Worm (Caenorhabditis elegans) whole organism, early embryonic: ENCODE measurements around the gene sds-22.

ENCODE experiments used
- B0310.2 ChIP-seq: sonication (generic microtip); optimal IDR thresholded peaks from 2 replicates; lab custom pipeline; 2016; ENCODE audit warnings: mild to moderate bottlenecking, missing genetic modification characterization, missing compliant biosample characterization
- F13C5.2 ChIP-seq: sonication (generic microtip); optimal IDR thresholded peaks from 2 replicates; lab custom pipeline; 2017; ENCODE audit warnings: mild to moderate bottlenecking, missing genetic modification characterization, inconsistent platforms, missing compliant biosample characterization
- aly-1 ChIP-seq: sonication (generic microtip); optimal IDR thresholded peaks from 2 replicates; lab custom pipeline; 2016; ENCODE audit warnings: missing genetic modification characterization, missing compliant biosample characterization
- ama-1 ChIP-seq: fragments of 150-350 bp; optimal IDR thresholded peaks from 2 replicates; lab custom pipeline; 2014
- ceh-13 ChIP-seq: fragments of 200-800 bp; sonication (Bioruptor generic); optimal IDR thresholded peaks from 2 replicates; lab custom pipeline; 2018; ENCODE audit warnings: mild to moderate bottlenecking, missing genetic modification characterization, missing compliant biosample characterization
- ceh-36 ChIP-seq: sonication (generic microtip); optimal IDR thresholded peaks from 2 replicates; lab custom pipeline; 2016; ENCODE audit warnings: missing genetic modification characterization, inconsistent platforms, missing compliant biosample characterization
- ets-7 ChIP-seq: sonication (generic microtip); optimal IDR thresholded peaks from 2 replicates; lab custom pipeline; 2016; ENCODE audit warnings: missing genotype, missing genetic modification characterization, missing compliant biosample characterization
- flt-1 ChIP-seq: fragments of 200-800 bp; sonication (Bioruptor generic); IDR thresholded peaks from 2 replicates; pipeline ENCODE4 v1.3.6; 2022; ENCODE audit warnings: missing genetic modification characterization, missing compliant biosample characterization
- hmbx-1 ChIP-seq: sonication (generic microtip); optimal IDR thresholded peaks from 2 replicates; lab custom pipeline; 2016; ENCODE audit warnings: mild to moderate bottlenecking, missing genetic modification characterization, missing compliant biosample characterization
- hmg-4 ChIP-seq: fragments of 200-800 bp; sonication (Bioruptor generic); optimal IDR thresholded peaks from 2 replicates; lab custom pipeline; 2018; ENCODE audit warnings: mild to moderate bottlenecking, missing genetic modification characterization, missing compliant biosample characterization
- hnd-1 ChIP-seq: sonication (generic microtip); optimal IDR thresholded peaks from 2 replicates; lab custom pipeline; 2016; ENCODE audit warnings: missing genetic modification characterization, missing compliant biosample characterization
- pes-1 ChIP-seq: fragments of 200-800 bp; sonication (Bioruptor generic); IDR thresholded peaks from 2 replicates; pipeline ENCODE4 v1.3.6; 2022; ENCODE audit warnings: missing genetic modification reagents, missing genetic modification characterization, missing compliant biosample characterization
- scrt-1 ChIP-seq: fragments of 200-800 bp; sonication (Bioruptor generic); IDR thresholded peaks from 2 replicates; pipeline ENCODE4 v1.3.6; 2022; ENCODE audit warnings: missing genetic modification characterization, missing compliant biosample characterization
- sea-1 ChIP-seq: fragments of 200-800 bp; sonication (Bioruptor generic); conservative IDR thresholded peaks from 2 replicates; pipeline ENCODE4 v1.3.6; 2022; ENCODE audit warnings: missing genetic modification characterization, missing compliant biosample characterization
- tbx-11 ChIP-seq: fragments of 200-800 bp; sonication (Bioruptor generic); IDR thresholded peaks from 2 replicates; pipeline ENCODE4 v1.3.6; 2022; ENCODE audit warnings: missing genetic modification characterization, missing compliant biosample characterization
- tbx-37 ChIP-seq: fragments of 200-800 bp; sonication (Bioruptor generic); conservative IDR thresholded peaks from 2 replicates; pipeline ENCODE4 v1.3.6; 2022; ENCODE audit warnings: missing genetic modification reagents, missing genetic modification characterization, missing compliant biosample characterization
- tra-4 ChIP-seq: sonication (generic microtip); optimal IDR thresholded peaks from 2 replicates; lab custom pipeline; 2017; ENCODE audit warnings: missing genetic modification characterization, missing compliant biosample characterization

Gene sds-22

DNA sequence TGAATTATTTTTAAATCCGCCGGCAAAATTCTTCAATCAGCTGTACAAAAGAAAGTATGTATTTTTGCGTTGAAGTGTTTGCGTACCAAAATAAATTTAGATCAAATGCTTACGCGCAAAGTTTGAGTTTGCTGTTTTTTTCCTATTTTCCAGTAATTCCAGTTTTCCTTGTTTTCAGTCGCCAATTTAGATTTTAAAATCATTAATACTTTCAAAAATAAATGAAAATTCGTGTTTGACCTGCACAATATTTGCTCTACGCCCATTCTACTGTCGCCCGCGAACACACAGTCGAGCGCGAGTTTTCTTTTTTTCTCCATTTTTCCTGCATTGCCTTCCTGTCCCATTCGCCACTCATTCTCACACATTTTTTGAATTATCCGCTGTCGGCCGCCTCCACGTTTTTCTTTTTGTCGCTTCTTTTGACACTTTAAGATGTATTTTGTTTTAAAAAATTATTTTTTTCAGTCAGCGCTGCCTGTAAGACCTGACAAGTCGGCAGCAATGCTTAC lies 34.6 kb downstream of the sds-22 start, which contains the start of gene ptc-1:
TSS of gene ptc-1 (plus strand) at position 462 of the 512 bp plus-strand sequence.
- TF ChIP-seq hmbx-1 (tag; lab: Kevin White, UChicago) (no peak), flt-1 (GFP tag; lab: Robert Waterston, UW) (no peak), sea-1 (GFP tag; lab: Robert Waterston, UW) (no peak), aly-1 (tag; lab: Kevin White, UChicago) (no peak), pes-1 (GFP tag; lab: Robert Waterston, UW) (no peak), ceh-36 (no peak)

- TF ChIP-seq ama-1 (no peak), aly-1 (tag; lab: Kevin White, UChicago) (no peak), scrt-1 (GFP tag; lab: Robert Waterston, UW) (no peak), ceh-13 (GFP tag; lab: Kevin White, UChicago) (no peak), tbx-37 (GFP tag; lab: Robert Waterston, UW) (no peak), pes-1 (GFP tag; lab: Robert Waterston, UW) (no peak), ceh-36 (no peak), hnd-1 (tag; lab: Kevin White, UChicago) (no peak), tra-4 (tag; lab: Kevin White, UChicago) (no peak), hmg-4 (GFP tag; lab: Kevin White, UChicago) (no peak), F13C5.2 (tag; lab: Kevin White, UChicago) (no peak), hmbx-1 (tag; lab: Kevin White, UChicago) (no peak)
Measured at ce11 chrII:7893648-7894047, 35.4 kb downstream of the sds-22 start.

- TF ChIP-seq flt-1 (GFP tag; lab: Robert Waterston, UW) = no peak
Measured at ce11 chrII:7895190-7895589, 37.0 kb downstream of the sds-22 start.

- TF ChIP-seq tbx-37 (GFP tag; lab: Robert Waterston, UW) (no peak), ets-7 (tag; lab: Kevin White, UChicago) (no peak), tra-4 (tag; lab: Kevin White, UChicago) (no peak), tbx-11 (GFP tag; lab: Robert Waterston, UW) (no peak), scrt-1 (GFP tag; lab: Robert Waterston, UW) (no peak)
Measured at ce11 chrII:7900190-7900672, 42.0 kb downstream of the sds-22 start, which contains the start of gene rev-1. rev-1 (plus strand) TSS chrII:7900622.

ce11 chrII:7900762-7901161 lies 42.6 kb downstream of the sds-22 start:
- TF ChIP-seq ama-1 (no peak), hmg-4 (GFP tag; lab: Kevin White, UChicago) (no peak), hmbx-1 (tag; lab: Kevin White, UChicago) (no peak), tra-4 (tag; lab: Kevin White, UChicago) (no peak), aly-1 (tag; lab: Kevin White, UChicago) (no peak), ceh-36 (no peak), sea-1 (GFP tag; lab: Robert Waterston, UW) (no peak), pes-1 (GFP tag; lab: Robert Waterston, UW) (no peak), hnd-1 (tag; lab: Kevin White, UChicago) (no peak), ets-7 (tag; lab: Kevin White, UChicago) (no peak), tbx-11 (GFP tag; lab: Robert Waterston, UW) (no peak), B0310.2 (tag; lab: Kevin White, UChicago) (no peak), flt-1 (GFP tag; lab: Robert Waterston, UW) (no peak)

DNA sequence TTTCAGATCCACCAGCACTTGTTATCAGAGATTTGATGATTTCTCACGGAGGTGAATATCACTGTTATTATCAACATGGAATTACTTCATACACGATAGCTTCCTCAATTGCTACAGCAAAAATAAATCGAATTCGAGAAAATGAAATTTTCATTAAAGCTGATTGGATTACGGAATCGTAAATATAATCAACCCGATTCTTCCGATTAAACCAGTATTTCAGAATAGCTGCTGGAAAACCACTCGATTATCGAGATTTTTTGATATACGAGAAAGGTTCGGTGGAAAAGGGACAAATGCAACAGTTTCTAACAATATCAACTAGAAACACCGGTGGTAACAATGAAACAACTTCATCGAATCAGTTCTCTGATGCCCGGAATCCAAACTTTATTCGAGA lies 43.8 kb downstream of the sds-22 start:
- no peak for TF ChIP-seq hnd-1 (tag; lab: Kevin White, UChicago)
- TF ChIP-seq ama-1 = no peak
- TF ChIP-seq scrt-1 (GFP tag; lab: Robert Waterston, UW) = no peak
- TF ChIP-seq ceh-36 = no peak
- TF ChIP-seq ceh-13 (GFP tag; lab: Kevin White, UChicago) = no peak
- no peak for TF ChIP-seq tbx-37 (GFP tag; lab: Robert Waterston, UW)
- TF ChIP-seq hmbx-1 (tag; lab: Kevin White, UChicago) = no peak
- TF ChIP-seq sea-1 (GFP tag; lab: Robert Waterston, UW) = no peak
- TF ChIP-seq hmg-4 (GFP tag; lab: Kevin White, UChicago) = no peak
- no peak for TF ChIP-seq ets-7 (tag; lab: Kevin White, UChicago)
- no peak for TF ChIP-seq B0310.2 (tag; lab: Kevin White, UChicago)
- no peak for TF ChIP-seq flt-1 (GFP tag; lab: Robert Waterston, UW)
- TF ChIP-seq aly-1 (tag; lab: Kevin White, UChicago) = no peak
- TF ChIP-seq pes-1 (GFP tag; lab: Robert Waterston, UW) = no peak
- TF ChIP-seq tra-4 (tag; lab: Kevin White, UChicago) = no peak
- TF ChIP-seq F13C5.2 (tag; lab: Kevin White, UChicago) = no peak
- TF ChIP-seq tbx-11 (GFP tag; lab: Robert Waterston, UW) = no peak

- TF ChIP-seq hmg-4 (GFP tag; lab: Kevin White, UChicago) = no peak
- no peak for TF ChIP-seq B0310.2 (tag; lab: Kevin White, UChicago)
- no peak for TF ChIP-seq ets-7 (tag; lab: Kevin White, UChicago)
- no peak for TF ChIP-seq sea-1 (GFP tag; lab: Robert Waterston, UW)
- no peak for TF ChIP-seq tbx-11 (GFP tag; lab: Robert Waterston, UW)
- no peak for TF ChIP-seq hnd-1 (tag; lab: Kevin White, UChicago)
- TF ChIP-seq ceh-36 = no peak
- TF ChIP-seq scrt-1 (GFP tag; lab: Robert Waterston, UW) = no peak
- TF ChIP-seq ceh-13 (GFP tag; lab: Kevin White, UChicago) = no peak
- no peak for TF ChIP-seq F13C5.2 (tag; lab: Kevin White, UChicago)
- TF ChIP-seq tbx-37 (GFP tag; lab: Robert Waterston, UW) = no peak
- TF ChIP-seq pes-1 (GFP tag; lab: Robert Waterston, UW) = no peak
- TF ChIP-seq tra-4 (tag; lab: Kevin White, UChicago) = no peak
- no peak for TF ChIP-seq flt-1 (GFP tag; lab: Robert Waterston, UW)
- no peak for TF ChIP-seq ama-1
Measured at ce11 chrII:7907539-7907997, 49.4 kb downstream of the sds-22 start, which contains the start of gene best-23. best-23 (minus strand) TSS chrII:7907589.
